Fruit fly (Drosophila melanogaster) whole organism, embryonic: ENCODE results near the gene CG42656.

Experiments used
- Bdp1 ChIP-seq: fragments of 200-800 bp; sonication (Bioruptor generic); optimal IDR thresholded peaks from 3 replicates; lab custom pipeline; 2016; ENCODE audit warnings: missing biosample characterization, missing genetic modification characterization
- Bgb ChIP-seq: fragments of 200-800 bp; sonication (Bioruptor generic); IDR thresholded peaks from 2 replicates; pipeline ENCODE4 v1.3.6; 2022; ENCODE audit warnings: missing biosample characterization, missing genetic modification characterization; ENCODE audit not compliant: partially characterized antibody
- CG12391 ChIP-seq: fragments of 200-800 bp; sonication (Bioruptor generic); optimal IDR thresholded peaks from 3 replicates; lab custom pipeline; 2018; ENCODE audit warnings: missing biosample characterization, mild to moderate bottlenecking, missing genetic modification characterization, moderate library complexity
- CG13287 ChIP-seq: fragments of 200-800 bp; sonication (Bioruptor generic); IDR thresholded peaks from 2 replicates; pipeline ENCODE4 v1.3.6; 2022; ENCODE audit warnings: missing biosample characterization, missing genetic modification characterization; ENCODE audit not compliant: partially characterized antibody
- CG14860 ChIP-seq: fragments of 200-800 bp; sonication (Bioruptor generic); IDR thresholded peaks from 3 replicates; pipeline ENCODE4 v1.3.6; 2022; ENCODE audit warnings: missing biosample characterization, missing genetic modification characterization; ENCODE audit not compliant: partially characterized antibody
- CG1647 ChIP-seq: fragments of 200-800 bp; sonication (Bioruptor generic); optimal IDR thresholded peaks from 3 replicates; lab custom pipeline; 2016; ENCODE audit warnings: missing biosample characterization, missing genetic modification characterization
- CG16813 ChIP-seq: fragments of 200-800 bp; sonication (Bioruptor generic); IDR thresholded peaks from 3 replicates; pipeline ENCODE4 v1.3.6; 2022; ENCODE audit warnings: missing biosample characterization, missing genetic modification characterization; ENCODE audit not compliant: partially characterized antibody
- CG17186 ChIP-seq: fragments of 200-800 bp; sonication (Bioruptor generic); optimal IDR thresholded peaks from 3 replicates; lab custom pipeline; 2017; ENCODE audit warnings: missing biosample characterization, missing genetic modification reagents, missing genetic modification characterization
- CG17361 ChIP-seq: fragments of 200-800 bp; sonication (Bioruptor generic); IDR thresholded peaks from 3 replicates; pipeline ENCODE4 v1.3.6; 2022; ENCODE audit warnings: missing biosample characterization, missing genetic modification characterization
- CG2199 ChIP-seq: fragments of 200-800 bp; sonication (Bioruptor generic); IDR thresholded peaks from 3 replicates; pipeline ENCODE4 v1.3.6; 2022; ENCODE audit warnings: missing biosample characterization, missing genetic modification characterization
- CG31365 ChIP-seq: fragments of 200-800 bp; sonication (Bioruptor generic); optimal IDR thresholded peaks from 2 replicates; lab custom pipeline; 2018; ENCODE audit warnings: missing biosample characterization, mild to moderate bottlenecking, missing genetic modification characterization
- CG34224 ChIP-seq: fragments of 200-800 bp; sonication (Bioruptor generic); IDR thresholded peaks from 3 replicates; pipeline ENCODE4 v1.3.6; 2022; ENCODE audit warnings: missing biosample characterization, missing genetic modification characterization; ENCODE audit not compliant: partially characterized antibody
- CG42726 ChIP-seq: fragments of 200-800 bp; sonication (Bioruptor generic); IDR thresholded peaks from 2 replicates; pipeline ENCODE4 v1.3.6; 2022; ENCODE audit warnings: missing biosample characterization, missing genetic modification characterization; ENCODE audit not compliant: partially characterized antibody
- CG6791 ChIP-seq: fragments of 200-800 bp; sonication (Bioruptor generic); IDR thresholded peaks from 3 replicates; pipeline ENCODE4 v1.3.6; 2022; ENCODE audit warnings: missing biosample characterization, missing genetic modification characterization; ENCODE audit not compliant: partially characterized antibody
- CG7839 ChIP-seq: fragments of 200-800 bp; sonication (Bioruptor generic); optimal IDR thresholded peaks from 3 replicates; lab custom pipeline; 2018; ENCODE audit warnings: missing biosample characterization, mild to moderate bottlenecking, missing genetic modification characterization, moderate library complexity
- CG7928 ChIP-seq: fragments of 200-800 bp; sonication (Bioruptor generic); optimal IDR thresholded peaks from 2 replicates; lab custom pipeline; 2017; ENCODE audit warnings: missing biosample characterization, mild to moderate bottlenecking, missing genetic modification characterization
- CG7963 ChIP-seq: fragments of 200-800 bp; sonication (Bioruptor generic); IDR thresholded peaks from 3 replicates; pipeline ENCODE4 v1.3.6; 2022; ENCODE audit warnings: missing biosample characterization, missing genetic modification characterization; ENCODE audit not compliant: partially characterized antibody
- CG8281 ChIP-seq: fragments of 200-800 bp; sonication (Bioruptor generic); optimal IDR thresholded peaks from 2 replicates; lab custom pipeline; 2018; ENCODE audit warnings: missing biosample characterization, mild to moderate bottlenecking, missing genetic modification characterization, moderate library complexity
- Dll ChIP-seq: fragments of 200-800 bp; sonication (Bioruptor generic); IDR thresholded peaks from 4 replicates; pipeline ENCODE4 v1.3.6; 2022; ENCODE audit warnings: missing biosample characterization, missing genetic modification characterization; ENCODE audit not compliant: partially characterized antibody
- Gsc ChIP-seq: fragments of 200-800 bp; sonication (Bioruptor generic); IDR thresholded peaks from 2 replicates; pipeline ENCODE4 v1.3.6; 2022; ENCODE audit warnings: missing biosample characterization, missing genetic modification characterization
- HLH4C ChIP-seq: fragments of 200-800 bp; sonication (Bioruptor generic); IDR thresholded peaks from 3 replicates; pipeline ENCODE4 v1.3.6; 2022; ENCODE audit warnings: missing biosample characterization, missing genetic modification characterization; ENCODE audit not compliant: partially characterized antibody
- Med ChIP-seq: fragments of 200-800 bp; sonication (Bioruptor generic); peaks from one replicate; lab custom pipeline; 2016; ENCODE audit warnings: missing biosample characterization, missing genetic modification characterization, mild to moderate bottlenecking, inconsistent platforms, moderate library complexity
- Opbp ChIP-seq: fragments of 200-800 bp; sonication (Bioruptor generic); IDR thresholded peaks from 3 replicates; pipeline ENCODE4 v1.3.6; 2022; ENCODE audit warnings: missing biosample characterization, missing genetic modification characterization; ENCODE audit not compliant: partially characterized antibody
- Optix ChIP-seq: fragments of 200-800 bp; sonication (Bioruptor generic); IDR thresholded peaks from 3 replicates; pipeline ENCODE4 v1.3.6; 2022; ENCODE audit warnings: missing biosample characterization, missing genetic modification characterization
- Scr ChIP-seq: fragments of 200-800 bp; sonication (Bioruptor generic); IDR thresholded peaks from 2 replicates; pipeline ENCODE4 v1.3.6; 2022; ENCODE audit warnings: missing biosample characterization, missing genetic modification characterization; ENCODE audit not compliant: partially characterized antibody
- amos ChIP-seq: fragments of 200-800 bp; sonication (Bioruptor generic); IDR thresholded peaks from 2 replicates; pipeline ENCODE4 v1.3.6; 2022; ENCODE audit warnings: missing biosample characterization, missing genetic modification characterization; ENCODE audit not compliant: partially characterized antibody
- ara ChIP-seq: fragments of 200-800 bp; sonication (Bioruptor generic); IDR thresholded peaks from 2 replicates; pipeline ENCODE4 v1.3.6; 2022; ENCODE audit warnings: missing biosample characterization, missing genetic modification characterization
- ato ChIP-seq: fragments of 200-800 bp; sonication (Bioruptor generic); IDR thresholded peaks from 2 replicates; pipeline ENCODE4 v1.3.6; 2022; ENCODE audit warnings: missing biosample characterization, missing genetic modification characterization; ENCODE audit not compliant: partially characterized antibody
- bbx ChIP-seq: fragments of 200-800 bp; sonication (Bioruptor generic); IDR thresholded peaks from 2 replicates; pipeline ENCODE4 v1.3.6; 2022; ENCODE audit warnings: missing biosample characterization, missing genetic modification characterization; ENCODE audit not compliant: partially characterized antibody
- croc ChIP-seq: fragments of 200-800 bp; sonication (Bioruptor generic); conservative IDR thresholded peaks from 3 replicates; pipeline ENCODE4 v1.3.6; 2022; ENCODE audit warnings: missing biosample characterization, missing genetic modification characterization
- dysf ChIP-seq: fragments of 200-800 bp; sonication (Bioruptor generic); IDR thresholded peaks from 3 replicates; pipeline ENCODE4 v1.3.6; 2022; ENCODE audit warnings: missing biosample characterization, missing genetic modification characterization
- eve ChIP-seq, 2 experiments: fragments of >200 bp; optimal IDR thresholded peaks; 2 replicates each; lab custom pipeline; 2017; ENCODE audit warnings: missing biosample characterization in 2 of 2, missing genetic modification characterization in 2 of 2
- eyg ChIP-seq: fragments of 200-800 bp; sonication (Bioruptor generic); optimal IDR thresholded peaks from 3 replicates; lab custom pipeline; 2016; ENCODE audit warnings: missing biosample characterization, missing genetic modification characterization
- fu2 ChIP-seq: fragments of 200-800 bp; sonication (Bioruptor generic); optimal IDR thresholded peaks from 2 replicates; lab custom pipeline; 2016; ENCODE audit warnings: missing biosample characterization, missing genetic modification characterization
- hbn ChIP-seq: fragments of 200-800 bp; sonication (Bioruptor generic); IDR thresholded peaks from 2 replicates; pipeline ENCODE4 v1.3.6; 2022; ENCODE audit warnings: missing biosample characterization, missing genetic modification characterization; ENCODE audit not compliant: partially characterized antibody
- inv ChIP-seq: fragments of 200-800 bp; sonication (Bioruptor generic); IDR thresholded peaks from 2 replicates; pipeline ENCODE4 v1.3.6; 2022; ENCODE audit warnings: missing biosample characterization, missing genetic modification characterization; ENCODE audit not compliant: partially characterized antibody
- knrl ChIP-seq: fragments of 200-800 bp; sonication (Bioruptor generic); IDR thresholded peaks from 3 replicates; pipeline ENCODE4 v1.3.6; 2022; ENCODE audit warnings: missing biosample characterization, missing genetic modification characterization; ENCODE audit not compliant: partially characterized antibody
- mld ChIP-seq: fragments of 200-800 bp; sonication (Bioruptor generic); IDR thresholded peaks from 3 replicates; pipeline ENCODE4 v1.3.6; 2022; ENCODE audit warnings: missing biosample characterization, missing genetic modification characterization; ENCODE audit not compliant: partially characterized antibody
- nerfin-2 ChIP-seq: fragments of 200-800 bp; sonication (Bioruptor generic); IDR thresholded peaks from 2 replicates; pipeline ENCODE4 v1.3.6; 2022; ENCODE audit warnings: missing biosample characterization, missing genetic modification characterization; ENCODE audit not compliant: partially characterized antibody
- phol ChIP-seq: fragments of 200-800 bp; sonication (Bioruptor generic); optimal IDR thresholded peaks from 3 replicates; lab custom pipeline; 2018; ENCODE audit warnings: missing biosample characterization, mild to moderate bottlenecking, missing genetic modification characterization, moderate library complexity
- sens ChIP-seq: fragments of 200-800 bp; sonication (Bioruptor generic); peaks from one replicate; lab custom pipeline; 2016; ENCODE audit warnings: missing biosample characterization, missing genetic modification characterization
- sna ChIP-seq: fragments of 200-800 bp; sonication (Bioruptor generic); IDR thresholded peaks from 2 replicates; pipeline ENCODE4 v1.3.6; 2022; ENCODE audit warnings: missing biosample characterization, missing genetic modification characterization; ENCODE audit not compliant: partially characterized antibody
- stc ChIP-seq: fragments of 200-800 bp; sonication (Bioruptor generic); IDR thresholded peaks from 2 replicates; pipeline ENCODE4 v1.3.6; 2022; ENCODE audit warnings: missing biosample characterization, missing genetic modification characterization
- tna ChIP-seq: fragments of 200-800 bp; sonication (Bioruptor generic); IDR thresholded peaks from 2 replicates; pipeline ENCODE4 v1.3.6; 2022; ENCODE audit warnings: missing biosample characterization, missing genetic modification characterization; ENCODE audit not compliant: partially characterized antibody
- ttk ChIP-seq: fragments of 200-800 bp; sonication (Bioruptor generic); IDR thresholded peaks from 2 replicates; pipeline ENCODE4 v2.1.2; 2022; ENCODE audit warnings: missing biosample characterization, missing genetic modification characterization
- vfl ChIP-seq: fragments of 200-800 bp; sonication (Bioruptor generic); optimal IDR thresholded peaks from 2 replicates; lab custom pipeline; 2016; ENCODE audit warnings: missing biosample characterization, missing genetic modification characterization
- vnd ChIP-seq: fragments of 200-800 bp; sonication (Bioruptor generic); IDR thresholded peaks from 3 replicates; pipeline ENCODE4 v1.3.6; 2022; ENCODE audit warnings: missing biosample characterization, missing genetic modification characterization; ENCODE audit not compliant: partially characterized antibody

The CG42656 gene

dm6 chr3R:7471894-7472293 is 21.2 kb downstream of the CG42656 start:
- TF ChIP-seq CG8281 (peak; percentile 46), croc (no peak), eyg (GFP tag; lab: Kevin White, UChicago) (no peak), HLH4C (peak; percentile 63; the same call in 2 of the 3 replicates), sens (GFP tag; lab: Kevin White, UChicago) (peak; percentile 41), stc (GFP tag; lab: Robert Waterston, UW) (no peak), vnd (GFP tag; lab: Robert Waterston, UW) (peak; percentile 49; the same call in 1 of the 3 replicates), Scr (GFP tag; lab: Robert Waterston, UW) (peak; percentile 65), CG7963 (GFP tag; lab: Robert Waterston, UW) (peak; percentile 78; the same call in 2 of the 3 replicates), CG13287 (GFP tag; lab: Robert Waterston, UW) (peak; percentile 34; the same call in 1 of the 2 replicates), phol (tag; lab: Kevin White, UChicago) (no peak), CG16813 (GFP tag; lab: Robert Waterston, UW) (peak; percentile 84), Bgb (GFP tag; lab: Robert Waterston, UW) (peak; percentile 75), CG42726 (GFP tag; lab: Robert Waterston, UW) (peak; percentile 61; the same call in 1 of the 2 replicates), tna (peak; percentile 63), knrl (peak; percentile 45; the same call in 2 of the 3 replicates), amos (GFP tag; lab: Robert Waterston, UW) (peak; percentile 78; the same call in 1 of the 2 replicates), CG17361 (GFP tag; lab: Robert Waterston, UW) (peak; percentile 29; the same call in 1 of the 3 replicates), CG2199 (0 out of 3 replicates have a peak, but pooled peaks have one; percentile 27), Gsc (GFP tag; lab: Robert Waterston, UW) (no peak), CG34224 (GFP tag; lab: Robert Waterston, UW) (peak; percentile 44; the same call in 1 of the 3 replicates), hbn (no peak), inv (GFP tag; lab: Robert Waterston, UW) (0 out of 2 replicates have a peak, but pooled peaks have one; percentile 30), CG14860 (peak; percentile 59; the same call in 2 of the 3 replicates), Optix (GFP tag; lab: Robert Waterston, UW) (no peak), mld (peak; percentile 73; the same call in 2 of the 3 replicates), CG12391 (no peak), nerfin-2 (GFP tag; lab: Robert Waterston, UW) (peak; percentile 76), ttk (GFP tag; lab: Robert Waterston, UW) (no peak), CG31365 (no peak), ato (GFP tag; lab: Robert Waterston, UW) (peak; percentile 74; the same call in 1 of the 2 replicates), CG6791 (GFP tag; lab: Robert Waterston, UW) (peak; percentile 87), Dll (peak; percentile 59; the same call in 2 of the 4 replicates), vfl (GFP tag; lab: Kevin White, UChicago) (no peak), Med (GFP tag; lab: Kevin White, UChicago) (peak; percentile 39), CG7928 (GFP tag; lab: Kevin White, UChicago) (no peak), CG17186 (no peak), Opbp (GFP tag; lab: Robert Waterston, UW) (peak; percentile 76; the same call in 2 of the 3 replicates), eve (GFP tag; optimal IDR thresholded peaks at IDR 0.05; lab: Kevin White, UChicago) (peak in 1 of 2 experiments; percentile 13), sna (GFP tag; lab: Robert Waterston, UW) (0 out of 2 replicates have a peak, but pooled peaks have one; percentile 9), fu2 (GFP tag; lab: Kevin White, UChicago) (no peak), Bdp1 (peak; percentile 96), dysf (GFP tag; lab: Robert Waterston, UW) (no peak), CG1647 (GFP tag; lab: Kevin White, UChicago) (no peak), CG7839 (no peak), bbx (GFP tag; lab: Robert Waterston, UW) (peak; percentile 74; the same call in 1 of the 2 replicates), ara (GFP tag; lab: Robert Waterston, UW) (no peak)
